Fruit fly (Drosophila melanogaster) S2 (cell line): ENCODE results near the gene Qsox4.

ENCODE experiments used
- CG8478 ChIP-seq: fragments of >200 bp; optimal IDR thresholded peaks from 2 replicates; lab custom pipeline; 2018
- CTCF ChIP-seq, 2 experiments: fragments of >200 bp; optimal IDR thresholded peaks; 2 replicates each; lab custom pipeline; 2018

Gene Qsox4

dm6 chr3R:23702461-23702860, at the start of gene Qsox4:
Gene Qsox4 (plus strand): TSS chr3R:23702761.
- TF ChIP-seq CTCF (optimal IDR thresholded peaks at IDR 0.05; lab: Kevin White, UChicago), result no peak
- TF ChIP-seq CG8478 (lab: Kevin White, UChicago), result no peak

dm6 chr3R:23655501-23655900, 47.1 kb upstream of the Qsox4 start:
- TF ChIP-seq CG8478 (lab: Kevin White, UChicago), result no peak
- TF ChIP-seq CTCF (optimal IDR thresholded peaks at IDR 0.05; lab: Kevin White, UChicago), result no peak

- peak; percentile 79 to 80 for TF ChIP-seq CTCF (optimal IDR thresholded peaks at IDR 0.05; lab: Kevin White, UChicago)
- TF ChIP-seq CG8478 (lab: Kevin White, UChicago), result no peak
Measured at dm6 chr3R:23657357-23658318, 44.9 kb upstream of the Qsox4 start.

- TF ChIP-seq CTCF (optimal IDR thresholded peaks at IDR 0.05; lab: Kevin White, UChicago), result no peak
- TF ChIP-seq CG8478 (lab: Kevin White, UChicago), result no peak
Measured at dm6 chr3R:23658948-23659347, 43.6 kb upstream of the Qsox4 start.

- TF ChIP-seq CTCF (optimal IDR thresholded peaks at IDR 0.05; lab: Kevin White, UChicago), result no peak
- TF ChIP-seq CG8478 (lab: Kevin White, UChicago), result no peak
Measured at dm6 chr3R:23659598-23659997, 43.0 kb upstream of the Qsox4 start.

dm6 chr3R:23662782-23663181, 39.8 kb upstream of the Qsox4 start:
- TF ChIP-seq CTCF (optimal IDR thresholded peaks at IDR 0.05; lab: Kevin White, UChicago) (no peak), CG8478 (lab: Kevin White, UChicago) (no peak)

- TF ChIP-seq CG8478 (lab: Kevin White, UChicago) (no peak), CTCF (optimal IDR thresholded peaks at IDR 0.05; lab: Kevin White, UChicago) (no peak)
Measured at dm6 chr3R:23664437-23664836, 38.1 kb upstream of the Qsox4 start.

- TF ChIP-seq CTCF (optimal IDR thresholded peaks at IDR 0.05; lab: Kevin White, UChicago) (no peak), CG8478 (lab: Kevin White, UChicago) (no peak)
Measured at dm6 chr3R:23666672-23667211, 35.8 kb upstream of the Qsox4 start.

dm6 chr3R:23667451-23667850, 35.1 kb upstream of the Qsox4 start:
- TF ChIP-seq CG8478 (lab: Kevin White, UChicago), result no peak
- TF ChIP-seq CTCF (optimal IDR thresholded peaks at IDR 0.05; lab: Kevin White, UChicago), result no peak

dm6 chr3R:23668583-23668982, 34.0 kb upstream of the Qsox4 start:
- TF ChIP-seq CG8478 (lab: Kevin White, UChicago), result no peak
- no peak for TF ChIP-seq CTCF (optimal IDR thresholded peaks at IDR 0.05; lab: Kevin White, UChicago)

- TF ChIP-seq CTCF (optimal IDR thresholded peaks at IDR 0.05; lab: Kevin White, UChicago) (no peak), CG8478 (lab: Kevin White, UChicago) (no peak)
Measured at dm6 chr3R:23669401-23670216, 33.0 kb upstream of the Qsox4 start, which contains the start of gene CG31145. Gene CG31145 (minus strand): TSS chr3R:23669659.

dm6 chr3R:23673084-23673483, 29.5 kb upstream of the Qsox4 start:
- TF ChIP-seq CG8478 (lab: Kevin White, UChicago) (no peak), CTCF (optimal IDR thresholded peaks at IDR 0.05; lab: Kevin White, UChicago) (no peak)

dm6 chr3R:23674369-23674768, 28.2 kb upstream of the Qsox4 start:
- TF ChIP-seq CTCF (optimal IDR thresholded peaks at IDR 0.05; lab: Kevin White, UChicago) (no peak), CG8478 (lab: Kevin White, UChicago) (no peak)

dm6 chr3R:23675646-23676045, 26.9 kb upstream of the Qsox4 start:
- TF ChIP-seq CTCF (optimal IDR thresholded peaks at IDR 0.05; lab: Kevin White, UChicago), result no peak
- TF ChIP-seq CG8478 (lab: Kevin White, UChicago), result no peak
